Worm (Caenorhabditis elegans): Measurements from ENCODE around the gene T01D3.1.

Gene T01D3.1

DNA sequence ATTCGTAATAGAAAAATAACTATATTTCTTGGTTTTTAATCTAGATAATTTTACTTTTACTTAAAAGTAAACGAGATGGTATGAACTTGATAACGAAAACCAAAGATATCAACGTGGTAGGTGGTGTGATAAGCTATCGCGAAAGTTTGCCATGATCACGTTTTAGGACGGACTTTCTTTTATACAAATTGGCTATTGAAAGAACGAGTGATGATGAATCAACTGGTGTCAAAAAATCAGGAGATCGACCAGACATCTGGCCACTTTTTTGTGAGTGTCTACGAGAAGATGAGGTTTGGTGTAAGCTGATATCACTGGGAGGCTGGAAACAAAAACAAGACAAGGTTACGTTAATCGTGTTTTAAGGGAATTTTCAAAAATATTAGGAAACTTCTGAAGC, 30.5 kb upstream of the T01D3.1 start:
- TF ChIP-seq nhr-12 (tag; optimal IDR thresholded peaks at IDR 0.05), result no peak
- TF ChIP-seq fos-1 (tag; optimal IDR thresholded peaks at IDR 0.05), result peak; percentile 48
- no peak for TF ChIP-seq lin-39 (tag; optimal IDR thresholded peaks at IDR 0.05)
- TF ChIP-seq elt-3 (tag; optimal IDR thresholded peaks at IDR 0.05), result no peak
- TF ChIP-seq Y55F3AM.14 (GFP tag; optimal IDR thresholded peaks at IDR 0.05), result no peak
- TF ChIP-seq crh-2 (tag; optimal IDR thresholded peaks at IDR 0.05), result peak; percentile 45
- TF ChIP-seq peb-1 (tag; optimal IDR thresholded peaks at IDR 0.05), result no peak
- no peak for TF ChIP-seq nhr-129 (tag; optimal IDR thresholded peaks at IDR 0.05)
- no peak for TF ChIP-seq unc-55 (GFP tag; optimal IDR thresholded peaks at IDR 0.05)
- TF ChIP-seq nhr-237 (tag; optimal IDR thresholded peaks at IDR 0.05), result no peak
- peak; percentile 82 for TF ChIP-seq sma-9 (GFP tag; optimal IDR thresholded peaks at IDR 0.05)
- no peak for TF ChIP-seq sma-9 (tag; optimal IDR thresholded peaks at IDR 0.05)
- TF ChIP-seq skn-1 (tag; optimal IDR thresholded peaks at IDR 0.05), result no peak
- no peak for TF ChIP-seq ztf-4 (tag; optimal IDR thresholded peaks at IDR 0.05)
- TF ChIP-seq gmeb-1 (tag; optimal IDR thresholded peaks at IDR 0.05), result no peak
- TF ChIP-seq ztf-1 (GFP tag; conservative IDR thresholded peaks at IDR 0.05), result no peak
- no peak for TF ChIP-seq zag-1 (tag; optimal IDR thresholded peaks at IDR 0.05)
- TF ChIP-seq mdl-1 (tag; optimal IDR thresholded peaks at IDR 0.05), result no peak
- TF ChIP-seq dmd-4 (tag; optimal IDR thresholded peaks at IDR 0.05), result no peak
- no peak for TF ChIP-seq lin-11 (tag; optimal IDR thresholded peaks at IDR 0.05)
- no peak for TF ChIP-seq nhr-25 (tag; optimal IDR thresholded peaks at IDR 0.05)
- TF ChIP-seq blmp-1 (tag; optimal IDR thresholded peaks at IDR 0.05; ENCODE audit: insufficient read depth), result peak; percentile 87
- no peak for TF ChIP-seq C34F6.9 (tag; optimal IDR thresholded peaks at IDR 0.05)
- no peak for TF ChIP-seq lin-13 (GFP tag; optimal IDR thresholded peaks at IDR 0.05)
- TF ChIP-seq nhr-21 (tag; optimal IDR thresholded peaks at IDR 0.05), result no peak
- TF ChIP-seq alr-1 (tag; optimal IDR thresholded peaks at IDR 0.05), result no peak
- no peak for TF ChIP-seq unc-62 (GFP tag; optimal IDR thresholded peaks at IDR 0.05)
- no peak for TF ChIP-seq aly-2 (tag; optimal IDR thresholded peaks at IDR 0.05)
- TF ChIP-seq lsy-2 (tag; optimal IDR thresholded peaks at IDR 0.05), result no peak
- no peak for TF ChIP-seq ceh-82 (tag; optimal IDR thresholded peaks at IDR 0.05)
- TF ChIP-seq sma-3 (GFP tag; optimal IDR thresholded peaks at IDR 0.05), result no peak
- TF ChIP-seq nhr-23 (tag; optimal IDR thresholded peaks at IDR 0.05), result no peak
- no peak for TF ChIP-seq mbf-1 (tag; optimal IDR thresholded peaks at IDR 0.05)

DNA sequence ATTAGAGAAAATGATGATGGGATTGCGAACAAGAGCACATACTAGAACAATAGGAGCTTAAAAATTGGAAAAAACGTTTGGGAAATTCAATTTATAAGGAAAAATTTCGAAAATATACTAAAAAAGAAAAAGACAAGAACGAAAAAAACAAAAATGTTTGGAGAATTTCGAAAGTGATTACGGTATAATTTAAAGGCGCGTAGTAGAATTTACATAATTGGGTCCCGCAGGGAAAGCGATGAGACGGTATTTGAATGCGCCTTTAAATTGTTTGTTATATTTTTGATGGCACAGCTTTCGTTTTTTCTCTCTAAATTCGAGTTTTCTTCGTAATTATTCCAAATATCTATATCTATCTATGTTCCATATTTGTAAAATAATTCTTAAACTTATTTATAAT, 29.6 kb upstream of the T01D3.1 start:
- no peak for TF ChIP-seq nhr-237 (tag; optimal IDR thresholded peaks at IDR 0.05)
- TF ChIP-seq F13H6.1 (tag; optimal IDR thresholded peaks at IDR 0.05), result no peak
- no peak for TF ChIP-seq sma-3 (GFP tag; optimal IDR thresholded peaks at IDR 0.05)
- TF ChIP-seq elt-1 (tag; optimal IDR thresholded peaks at IDR 0.05), result no peak
- TF ChIP-seq unc-55 (GFP tag; optimal IDR thresholded peaks at IDR 0.05), result no peak
- TF ChIP-seq dmd-4 (tag; optimal IDR thresholded peaks at IDR 0.05), result no peak
- TF ChIP-seq fos-1 (tag; optimal IDR thresholded peaks at IDR 0.05), result no peak
- TF ChIP-seq egl-27 (tag; optimal IDR thresholded peaks at IDR 0.05), result no peak

DNA sequence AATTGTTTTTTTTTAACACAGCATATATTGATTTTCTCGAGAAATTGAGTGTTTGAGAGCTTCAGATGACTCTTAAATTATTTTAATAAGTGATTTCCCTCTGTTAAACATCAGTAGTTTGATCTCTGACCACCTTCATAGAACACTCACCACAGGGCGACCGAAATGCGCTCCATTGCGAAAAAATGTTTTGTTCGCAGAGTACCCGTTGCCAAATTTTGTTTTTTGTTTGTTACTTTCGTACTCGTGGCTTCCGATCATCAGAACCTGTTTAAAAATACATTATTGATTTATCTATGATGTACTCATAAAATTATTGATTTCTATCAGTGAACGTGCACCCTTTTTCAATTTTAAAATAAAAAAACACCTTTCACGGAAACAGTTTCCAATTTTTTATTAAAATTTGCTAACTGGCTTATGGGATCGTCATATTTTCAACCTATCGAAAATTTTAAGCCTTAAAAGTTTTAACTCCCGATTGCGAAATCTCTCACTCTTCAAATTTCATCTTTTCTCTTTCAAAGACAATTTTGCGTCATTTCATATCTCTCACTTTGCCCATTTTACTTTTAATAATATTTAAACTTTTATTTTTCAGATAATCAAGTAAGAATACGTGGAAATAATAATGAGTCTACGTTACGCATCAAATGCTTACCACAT, 28.9 kb upstream of the T01D3.1 start, which contains the start of gene letm-1:
TSS of gene letm-1 (plus strand) at position 598 of the 666 bp plus-strand sequence.
- TF ChIP-seq peb-1 (tag; optimal IDR thresholded peaks at IDR 0.05), result no peak
- peak; percentile 32 for TF ChIP-seq fos-1 (tag; optimal IDR thresholded peaks at IDR 0.05)
- TF ChIP-seq egl-27 (tag; optimal IDR thresholded peaks at IDR 0.05), result no peak
- no peak for TF ChIP-seq sma-9 (GFP tag; optimal IDR thresholded peaks at IDR 0.05)
- no peak for TF ChIP-seq sma-9 (tag; optimal IDR thresholded peaks at IDR 0.05)
- peak; percentile 9 for TF ChIP-seq nhr-129 (tag; optimal IDR thresholded peaks at IDR 0.05)
- no peak for TF ChIP-seq nhr-23 (tag; optimal IDR thresholded peaks at IDR 0.05)
- peak in 1 of 2 experiments; percentile 21 for TF ChIP-seq lsy-2 (tag; optimal IDR thresholded peaks at IDR 0.05)
- TF ChIP-seq lin-11 (tag; optimal IDR thresholded peaks at IDR 0.05), result no peak
- TF ChIP-seq crh-2 (tag; optimal IDR thresholded peaks at IDR 0.05), result peak; percentile 58
- TF ChIP-seq mbf-1 (tag; optimal IDR thresholded peaks at IDR 0.05), result no peak
- peak; percentile 24 for TF ChIP-seq C34F6.9 (tag; optimal IDR thresholded peaks at IDR 0.05)

DNA sequence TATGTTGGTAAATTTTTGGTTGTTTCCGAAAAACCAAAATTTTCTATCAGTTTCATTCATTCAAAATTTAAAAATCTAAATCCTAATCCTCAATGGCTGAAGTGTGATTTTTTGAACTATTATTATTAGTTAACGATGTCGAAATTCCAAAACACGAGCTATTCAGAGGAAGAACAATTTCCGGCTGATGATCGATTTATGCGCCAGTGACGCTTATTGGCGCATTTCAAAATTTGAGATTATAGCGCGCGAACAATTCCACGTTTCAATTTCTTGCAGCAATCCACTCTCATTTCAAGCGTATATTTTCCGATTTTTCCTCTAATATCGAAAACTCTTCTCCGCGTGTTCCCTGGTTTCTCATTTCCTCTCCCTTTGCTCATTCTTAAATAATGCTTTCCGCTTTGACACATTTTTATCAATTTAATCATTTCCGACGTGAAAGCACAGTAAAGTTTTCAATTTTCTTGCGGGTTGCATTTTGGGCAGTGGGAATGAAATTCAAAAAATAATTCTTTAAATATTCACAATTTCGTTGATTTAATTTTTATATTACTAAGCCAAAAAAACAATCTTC, 25.3 kb upstream of the T01D3.1 start:
- no peak for TF ChIP-seq ZK546.5 (tag; optimal IDR thresholded peaks at IDR 0.05)
- TF ChIP-seq fos-1 (tag; optimal IDR thresholded peaks at IDR 0.05), result peak; percentile 36
- no peak for TF ChIP-seq blmp-1 (tag; optimal IDR thresholded peaks at IDR 0.05; ENCODE audit: insufficient read depth)
- TF ChIP-seq nhr-23 (tag; optimal IDR thresholded peaks at IDR 0.05), result no peak
- peak; percentile 26 for TF ChIP-seq C34F6.9 (tag; optimal IDR thresholded peaks at IDR 0.05)
- peak; percentile 35 for TF ChIP-seq gmeb-1 (tag; optimal IDR thresholded peaks at IDR 0.05)
- TF ChIP-seq nhr-77 (tag; optimal IDR thresholded peaks at IDR 0.05), result no peak
- TF ChIP-seq F13H6.1 (tag; optimal IDR thresholded peaks at IDR 0.05), result no peak
- TF ChIP-seq nhr-129 (tag; optimal IDR thresholded peaks at IDR 0.05), result peak; percentile 10
- TF ChIP-seq nhr-10 (tag; optimal IDR thresholded peaks at IDR 0.05), result no peak
- no peak for TF ChIP-seq lin-11 (tag; optimal IDR thresholded peaks at IDR 0.05)
- peak; percentile 1 for TF ChIP-seq sma-9 (GFP tag; optimal IDR thresholded peaks at IDR 0.05)
- TF ChIP-seq sma-9 (tag; optimal IDR thresholded peaks at IDR 0.05), result no peak
- TF ChIP-seq mab-5 (tag; optimal IDR thresholded peaks at IDR 0.05), result no peak
- TF ChIP-seq lin-13 (GFP tag; optimal IDR thresholded peaks at IDR 0.05), result no peak
- no peak for TF ChIP-seq ztf-1 (GFP tag; conservative IDR thresholded peaks at IDR 0.05)
- no peak for TF ChIP-seq nhr-11 (tag; optimal IDR thresholded peaks at IDR 0.05)
- no peak for TF ChIP-seq nhr-6 (tag; optimal IDR thresholded peaks at IDR 0.05)
- no peak for TF ChIP-seq R02D3.7 (tag; optimal IDR thresholded peaks at IDR 0.05)
- TF ChIP-seq lsy-2 (tag; optimal IDR thresholded peaks at IDR 0.05), result peak in 1 of 2 experiments; percentile 48
- TF ChIP-seq elt-3 (tag; optimal IDR thresholded peaks at IDR 0.05), result no peak
- no peak for TF ChIP-seq snpc-4 (tag; optimal IDR thresholded peaks at IDR 0.05)
- peak; percentile 62 for TF ChIP-seq unc-55 (GFP tag; optimal IDR thresholded peaks at IDR 0.05)
- TF ChIP-seq peb-1 (tag; optimal IDR thresholded peaks at IDR 0.05), result no peak
